Worm (Caenorhabditis elegans) whole organism, young adult: ENCODE measurements around the gene F48F7.3.

Source experiments
- B0035.1 ChIP-seq: sonication (generic microtip); optimal IDR thresholded peaks from 2 replicates; lab custom pipeline; 2016; ENCODE audit warnings: missing genetic modification characterization, mild to moderate bottlenecking, missing compliant biosample characterization, missing genotype, missing genetic modification reagents
- B0261.1 ChIP-seq: sonication (generic microtip); optimal IDR thresholded peaks from 2 replicates; lab custom pipeline; 2016; ENCODE audit warnings: mild to moderate bottlenecking, missing genetic modification characterization, moderate library complexity, missing compliant biosample characterization
- B0336.3 ChIP-seq: fragments of 200-800 bp; sonication (Bioruptor generic); IDR thresholded peaks from 2 replicates; pipeline ENCODE4 v1.3.6; 2022; ENCODE audit warnings: missing genetic modification characterization, missing compliant biosample characterization
- C06A6.2 ChIP-seq: fragments of 200-800 bp; sonication (Bioruptor generic); conservative IDR thresholded peaks from 2 replicates; pipeline ENCODE4 v1.3.6; 2022; ENCODE audit warnings: missing genetic modification characterization, missing compliant biosample characterization
- F10E7.11 ChIP-seq: sonication (generic microtip); optimal IDR thresholded peaks from 2 replicates; lab custom pipeline; 2017; ENCODE audit warnings: mild to moderate bottlenecking, missing genetic modification characterization, moderate library complexity, missing compliant biosample characterization
- F37B4.10 ChIP-seq: fragments of 200-800 bp; sonication (Bioruptor generic); IDR thresholded peaks from 2 replicates; pipeline ENCODE4 v1.3.6; 2022; ENCODE audit warnings: missing genetic modification characterization, missing compliant biosample characterization
- F57A8.1 ChIP-seq: fragments of 200-800 bp; sonication (Bioruptor generic); optimal IDR thresholded peaks from 2 replicates; lab custom pipeline; 2018; ENCODE audit warnings: mild to moderate bottlenecking, missing genetic modification characterization, moderate library complexity, missing compliant biosample characterization
- K11D2.4 ChIP-seq: fragments of 200-800 bp; sonication (Bioruptor generic); IDR thresholded peaks from 2 replicates; pipeline ENCODE4 v1.3.6; 2022; ENCODE audit warnings: missing genetic modification reagents, missing genetic modification characterization, missing compliant biosample characterization
- Y95B8A.8 ChIP-seq: fragments of 200-800 bp; sonication (Bioruptor generic); IDR thresholded peaks from 2 replicates; pipeline ENCODE4 v1.3.6; 2022; ENCODE audit warnings: missing genetic modification reagents, missing genetic modification characterization, missing compliant biosample characterization
- akir-1 ChIP-seq: fragments of 200-800 bp; sonication (Bioruptor generic); optimal IDR thresholded peaks from 2 replicates; lab custom pipeline; 2018; ENCODE audit warnings: mild to moderate bottlenecking, missing genetic modification characterization, moderate library complexity, missing compliant biosample characterization
- attf-3 ChIP-seq: fragments of 200-800 bp; sonication (Bioruptor generic); conservative IDR thresholded peaks from 2 replicates; pipeline ENCODE4 v1.3.6; 2022; ENCODE audit warnings: missing genetic modification reagents, missing genetic modification characterization, missing compliant biosample characterization
- cebp-2 ChIP-seq: fragments of 200-800 bp; sonication (Bioruptor generic); IDR thresholded peaks from 2 replicates; pipeline ENCODE4 v1.3.6; 2022; ENCODE audit warnings: missing genetic modification characterization, missing compliant biosample characterization
- ceh-27 ChIP-seq: fragments of 200-800 bp; sonication (Bioruptor generic); optimal IDR thresholded peaks from 2 replicates; lab custom pipeline; 2018; ENCODE audit warnings: mild to moderate bottlenecking, missing genetic modification characterization, moderate library complexity, missing compliant biosample characterization
- ceh-40 ChIP-seq: fragments of 200-800 bp; sonication (Bioruptor generic); IDR thresholded peaks from 2 replicates; pipeline ENCODE4 v1.3.6; 2022; ENCODE audit warnings: missing genetic modification characterization, missing compliant biosample characterization
- ceh-58 ChIP-seq: fragments of 200-800 bp; sonication (Bioruptor generic); IDR thresholded peaks from 2 replicates; pipeline ENCODE4 v1.3.6; 2022; ENCODE audit warnings: missing genetic modification characterization, missing compliant biosample characterization
- ceh-79 ChIP-seq: sonication (generic microtip); optimal IDR thresholded peaks from 2 replicates; lab custom pipeline; 2017; ENCODE audit warnings: mild to moderate bottlenecking, missing genetic modification characterization, missing compliant biosample characterization
- die-1 ChIP-seq: sonication (generic microtip); optimal IDR thresholded peaks from 2 replicates; lab custom pipeline; 2016; ENCODE audit warnings: missing genotype, mild to moderate bottlenecking, missing genetic modification characterization, missing compliant biosample characterization
- dpff-1 ChIP-seq: sonication (generic microtip); optimal IDR thresholded peaks from 2 replicates; lab custom pipeline; 2017; ENCODE audit warnings: mild to moderate bottlenecking, missing genetic modification characterization, missing compliant biosample characterization
- efl-1 ChIP-seq: fragments of 150-350 bp; optimal IDR thresholded peaks from 2 replicates; lab custom pipeline; 2014; ENCODE audit warnings: missing biosample characterization, missing genetic modification reagents, missing genetic modification characterization
- egl-18 ChIP-seq: fragments of 200-800 bp; sonication (Bioruptor generic); IDR thresholded peaks from 2 replicates; pipeline ENCODE4 v1.3.6; 2022; ENCODE audit warnings: missing genetic modification reagents, missing genetic modification characterization, missing compliant biosample characterization
- ekl-4 ChIP-seq: fragments of 200-800 bp; sonication (Bioruptor generic); IDR thresholded peaks from 2 replicates; pipeline ENCODE4 v1.3.6; 2022; ENCODE audit warnings: missing genetic modification reagents, missing genetic modification characterization, missing compliant biosample characterization
- ets-4 ChIP-seq: fragments of 200-800 bp; sonication (Bioruptor generic); optimal IDR thresholded peaks from 2 replicates; lab custom pipeline; 2018; ENCODE audit warnings: mild to moderate bottlenecking, missing genetic modification characterization, missing compliant biosample characterization
- fkh-3 ChIP-seq: sonication (generic microtip); optimal IDR thresholded peaks from 2 replicates; lab custom pipeline; 2016; ENCODE audit warnings: mild to moderate bottlenecking, missing genetic modification characterization, missing compliant biosample characterization
- gei-17 ChIP-seq: fragments of 200-800 bp; sonication (Bioruptor generic); optimal IDR thresholded peaks from 2 replicates; lab custom pipeline; 2018; ENCODE audit warnings: mild to moderate bottlenecking, missing genetic modification characterization, missing compliant biosample characterization
- hrde-1 ChIP-seq: sonication (generic microtip); optimal IDR thresholded peaks from 2 replicates; lab custom pipeline; 2016; ENCODE audit warnings: missing genetic modification characterization, mild to moderate bottlenecking, missing compliant biosample characterization, moderate library complexity, missing genotype, missing genetic modification reagents, borderline replicate concordance
- hsf-1 ChIP-seq: fragments of 200-800 bp; sonication (Bioruptor generic); IDR thresholded peaks from 2 replicates; pipeline ENCODE4 v1.3.6; 2022; ENCODE audit warnings: missing genetic modification reagents, missing genetic modification characterization, missing compliant biosample characterization
- let-607 ChIP-seq, 2 experiments: fragments of 200-800 bp in 1 of 2; sonication (Bioruptor generic) in 1 of 2; sonication (generic microtip) in 1 of 2; optimal IDR thresholded peaks; 2 replicates each; lab custom pipeline; 2016 to 2018; ENCODE audit warnings: mild to moderate bottlenecking in 2 of 2, missing compliant biosample characterization in 2 of 2, missing genetic modification characterization in 2 of 2, moderate library complexity in 2 of 2, missing genotype in 1 of 2
- lin-26 ChIP-seq: fragments of 200-800 bp; sonication (Bioruptor generic); IDR thresholded peaks from 2 replicates; pipeline ENCODE4 v1.3.6; 2022; ENCODE audit warnings: missing genetic modification reagents, missing genetic modification characterization, missing compliant biosample characterization
- lin-40 ChIP-seq: sonication (generic microtip); optimal IDR thresholded peaks from 2 replicates; lab custom pipeline; 2016; ENCODE audit warnings: missing genetic modification characterization, mild to moderate bottlenecking, missing compliant biosample characterization, missing genotype, missing genetic modification reagents
- mcd-1 ChIP-seq: fragments of 200-800 bp; sonication (Bioruptor generic); IDR thresholded peaks from 2 replicates; pipeline ENCODE4 v1.3.6; 2022; ENCODE audit warnings: missing genetic modification reagents, missing genetic modification characterization, missing compliant biosample characterization
- nfya-2 ChIP-seq: fragments of 200-800 bp; sonication (Bioruptor generic); IDR thresholded peaks from 2 replicates; pipeline ENCODE4 v1.3.6; 2022; ENCODE audit warnings: missing genetic modification reagents, missing genetic modification characterization, missing compliant biosample characterization
- nfyb-1 ChIP-seq: fragments of 200-800 bp; sonication (Bioruptor generic); IDR thresholded peaks from 2 replicates; pipeline ENCODE4 v1.3.6; 2022; ENCODE audit warnings: missing genetic modification reagents, missing genetic modification characterization, missing compliant biosample characterization
- nhr-27 ChIP-seq: fragments of 200-800 bp; sonication (Bioruptor generic); optimal IDR thresholded peaks from 2 replicates; lab custom pipeline; 2018; ENCODE audit warnings: mild to moderate bottlenecking, missing genetic modification characterization, moderate library complexity, missing compliant biosample characterization
- pbrm-1 ChIP-seq: fragments of 200-800 bp; sonication (Bioruptor generic); IDR thresholded peaks from 2 replicates; pipeline ENCODE4 v1.3.6; 2022; ENCODE audit warnings: missing genetic modification reagents, missing genetic modification characterization, missing compliant biosample characterization
- rec-8 ChIP-seq, 2 experiments: sonication (generic microtip); optimal IDR thresholded peaks; 2 replicates each; lab custom pipeline; 2016; ENCODE audit warnings: mild to moderate bottlenecking in 2 of 2, missing genetic modification characterization in 2 of 2, missing genetic modification reagents in 2 of 2, missing genotype in 2 of 2, missing biosample characterization in 1 of 2, missing compliant biosample characterization in 1 of 2, moderate library complexity in 1 of 2
- repo-1 ChIP-seq: sonication (generic microtip); optimal IDR thresholded peaks from 2 replicates; lab custom pipeline; 2017; ENCODE audit warnings: mild to moderate bottlenecking, missing genetic modification characterization, missing compliant biosample characterization
- sdz-38 ChIP-seq: sonication (generic microtip); optimal IDR thresholded peaks from 2 replicates; lab custom pipeline; 2016; ENCODE audit warnings: missing genotype, missing genetic modification characterization, missing compliant biosample characterization
- snpc-1.3 ChIP-seq: sonication (generic microtip); optimal IDR thresholded peaks from 2 replicates; lab custom pipeline; 2017; ENCODE audit warnings: missing genetic modification characterization, mild to moderate bottlenecking, missing compliant biosample characterization, antibody characterized with exemption, moderate library complexity, missing genotype, missing genetic modification reagents; ENCODE audit not compliant: insufficient read depth
- snpc-4 ChIP-seq, 5 experiments: fragments of 150-350 bp in 1 of 5; sonication (generic microtip) in 4 of 5; optimal IDR thresholded peaks; 2 replicates each; lab custom pipeline; 2014 to 2018; ENCODE audit warnings: missing genetic modification characterization in 5 of 5, missing biosample characterization in 3 of 5, antibody characterized with exemption in 2 of 5, mild to moderate bottlenecking in 2 of 5, missing compliant biosample characterization in 2 of 5, missing genotype in 2 of 5, moderate library complexity in 2 of 5, missing genetic modification reagents in 1 of 5
- somi-1 ChIP-seq: fragments of 200-800 bp; sonication (Bioruptor generic); optimal IDR thresholded peaks from 2 replicates; lab custom pipeline; 2018; ENCODE audit warnings: mild to moderate bottlenecking, missing genetic modification characterization, missing compliant biosample characterization
- tbp1 ChIP-seq: fragments of 200-800 bp; sonication (Bioruptor generic); optimal IDR thresholded peaks from 2 replicates; lab custom pipeline; 2018; ENCODE audit warnings: mild to moderate bottlenecking, missing genetic modification characterization, missing compliant biosample characterization
- unc-62 ChIP-seq: fragments of 150-350 bp; optimal IDR thresholded peaks from 2 replicates; lab custom pipeline; 2014; ENCODE audit warnings: missing biosample characterization, missing genetic modification reagents, missing genetic modification characterization
- zfh-2 ChIP-seq: fragments of 200-800 bp; sonication (Bioruptor generic); conservative IDR thresholded peaks from 2 replicates; pipeline ENCODE4 v1.3.6; 2022; ENCODE audit warnings: missing genetic modification reagents, missing genetic modification characterization, missing compliant biosample characterization
- zim-3 ChIP-seq: sonication (generic microtip); optimal IDR thresholded peaks from 2 replicates; lab custom pipeline; 2017; ENCODE audit warnings: mild to moderate bottlenecking, missing genetic modification characterization, moderate library complexity, missing compliant biosample characterization
- ztf-25 ChIP-seq: fragments of 200-800 bp; sonication (Bioruptor generic); IDR thresholded peaks from 2 replicates; pipeline ENCODE4 v1.3.6; 2022; ENCODE audit warnings: missing genetic modification reagents, missing genetic modification characterization, missing compliant biosample characterization

The F48F7.3 gene

DNA sequence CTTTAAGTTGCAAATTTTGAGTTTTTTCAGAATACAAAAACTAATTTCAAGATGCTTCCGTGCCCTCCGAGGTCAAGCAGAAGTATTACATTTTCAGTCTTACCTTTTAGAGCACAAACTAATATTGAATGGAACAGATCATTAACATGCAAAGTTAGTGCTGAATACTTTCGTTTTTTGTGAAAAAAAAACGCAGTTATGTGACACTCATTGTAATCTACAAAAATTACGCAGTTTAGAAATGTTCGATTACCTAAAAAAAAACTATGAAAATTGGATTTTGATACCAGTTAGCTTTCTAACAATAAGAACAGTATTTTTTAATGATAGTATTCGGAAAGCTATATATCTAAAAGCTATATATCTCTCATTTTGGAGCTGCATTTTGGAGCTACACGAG is 21.4 kb upstream of the F48F7.3 start:
- TF ChIP-seq B0336.3 (GFP tag; lab: Robert Waterston, UW) (no peak), K11D2.4 (no peak), snpc-4 (GFP tag; optimal IDR thresholded peaks at IDR 0.05; lab: Kevin White, UChicago) (no peak), snpc-4 (tag; optimal IDR thresholded peaks at IDR 0.05; lab: Kevin White, UChicago) (no peak), fkh-3 (tag; lab: Kevin White, UChicago) (no peak), Y95B8A.8 (no peak), repo-1 (tag; lab: Kevin White, UChicago) (no peak), B0261.1 (tag; lab: Kevin White, UChicago) (no peak), gei-17 (GFP tag; lab: Kevin White, UChicago) (no peak), lin-26 (GFP tag; lab: Robert Waterston, UW) (no peak), let-607 (tag; optimal IDR thresholded peaks at IDR 0.05; lab: Kevin White, UChicago) (no peak), F37B4.10 (GFP tag; lab: Robert Waterston, UW) (no peak), akir-1 (no peak), sdz-38 (tag; lab: Kevin White, UChicago) (no peak), pbrm-1 (GFP tag; lab: Robert Waterston, UW) (no peak), C06A6.2 (GFP tag; lab: Robert Waterston, UW) (no peak), unc-62 (GFP tag; lab: Kevin White, UChicago) (no peak), zfh-2 (GFP tag; lab: Robert Waterston, UW) (no peak), ceh-40 (GFP tag; lab: Robert Waterston, UW) (no peak), F57A8.1 (GFP tag; lab: Kevin White, UChicago) (no peak)

DNA sequence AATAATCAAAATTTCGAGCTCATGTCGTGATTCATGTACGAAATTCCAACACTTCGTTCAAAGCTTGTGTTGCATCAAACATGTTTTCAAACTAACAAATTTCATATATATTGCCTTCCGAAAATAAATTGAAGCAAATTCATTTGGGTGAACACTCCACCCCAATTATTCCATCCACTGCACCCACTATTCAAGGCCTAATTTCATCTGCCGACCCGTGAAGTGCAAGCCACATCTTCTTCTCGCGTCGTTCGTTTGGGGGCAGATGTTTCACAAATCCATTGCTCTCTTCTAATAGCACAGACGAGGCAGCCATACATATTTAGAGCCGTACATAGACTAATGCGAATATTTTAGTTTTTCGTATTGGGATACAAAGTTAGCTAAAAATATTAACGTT is 19.1 kb upstream of the F48F7.3 start:
- no peak for TF ChIP-seq F10E7.11
- TF ChIP-seq ets-4 (GFP tag; lab: Kevin White, UChicago): no peak
- no peak for TF ChIP-seq B0035.1
- no peak for TF ChIP-seq lin-40 (tag; lab: Kevin White, UChicago)
- no peak for TF ChIP-seq ceh-58 (GFP tag; lab: Robert Waterston, UW)
- TF ChIP-seq tbp1: no peak
- TF ChIP-seq ekl-4: no peak
- TF ChIP-seq dpff-1 (tag; lab: Kevin White, UChicago): no peak
- no peak for TF ChIP-seq egl-18 (GFP tag; lab: Robert Waterston, UW)
- no peak for TF ChIP-seq nhr-27 (tag; lab: Kevin White, UChicago)
- TF ChIP-seq mcd-1: no peak
- no peak for TF ChIP-seq somi-1 (GFP tag; lab: Kevin White, UChicago)
- no peak for TF ChIP-seq die-1 (tag; lab: Kevin White, UChicago)
- no peak for TF ChIP-seq ceh-27 (GFP tag; lab: Kevin White, UChicago)

DNA sequence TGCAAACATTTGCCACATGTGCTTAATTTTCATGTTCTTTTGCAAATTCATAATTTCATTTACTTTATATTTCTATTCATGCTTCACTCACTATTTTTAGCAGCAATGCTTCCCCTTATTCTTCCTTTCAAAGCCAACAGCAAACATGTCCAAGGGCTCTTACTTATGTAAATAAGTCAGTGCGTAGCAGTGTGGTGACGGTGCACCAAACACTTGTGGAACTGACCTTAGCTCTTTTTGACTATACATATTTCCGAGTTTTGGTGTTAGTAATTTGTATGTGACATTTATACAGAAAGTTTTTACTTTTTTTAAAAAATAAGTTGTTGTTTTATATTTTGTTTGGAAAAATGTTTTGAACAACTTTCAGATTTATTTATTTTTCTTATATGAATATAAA is 18.2 kb upstream of the F48F7.3 start:
- TF ChIP-seq hrde-1 (tag; lab: Kevin White, UChicago) (no peak), attf-3 (no peak), tbp1 (no peak), nfyb-1 (no peak), fkh-3 (tag; lab: Kevin White, UChicago) (no peak), ztf-25 (GFP tag; lab: Robert Waterston, UW) (no peak), snpc-1.3 (tag; lab: Kevin White, UChicago) (no peak), hsf-1 (GFP tag; lab: Robert Waterston, UW) (no peak), rec-8 (tag; optimal IDR thresholded peaks at IDR 0.05; lab: Kevin White, UChicago) (no peak), zim-3 (no peak), cebp-2 (GFP tag; lab: Robert Waterston, UW) (no peak), ceh-79 (tag; lab: Kevin White, UChicago) (no peak), nfya-2 (GFP tag; lab: Robert Waterston, UW) (no peak), efl-1 (no peak), mcd-1 (no peak), F10E7.11 (no peak)
